Worm (Caenorhabditis elegans) whole organism, L4 larva: ENCODE results near the gene R53.4.
A peak's percentile ranks its signal among the peaks of the same experiment; 100 is the strongest.

Source experiments
- D1046.2 ChIP-seq: fragments of 200-800 bp; sonication (Bioruptor generic); IDR thresholded peaks from 2 replicates; pipeline ENCODE4 v1.3.6; 2022; ENCODE audit warnings: missing genetic modification characterization, missing compliant biosample characterization
- F26F4.8 ChIP-seq: fragments of 200-800 bp; sonication (Bioruptor generic); conservative IDR thresholded peaks from 2 replicates; pipeline ENCODE4 v1.3.6; 2022; ENCODE audit warnings: missing genetic modification characterization, missing compliant biosample characterization
- F37D6.2 ChIP-seq: sonication (generic microtip); optimal IDR thresholded peaks from 2 replicates; lab custom pipeline; 2016; ENCODE audit warnings: mild to moderate bottlenecking, missing genetic modification characterization, missing compliant biosample characterization
- Y105C5A.15 ChIP-seq: fragments of 200-800 bp; sonication (Bioruptor generic); IDR thresholded peaks from 2 replicates; pipeline ENCODE4 v1.3.6; 2022; ENCODE audit warnings: missing genetic modification characterization, missing compliant biosample characterization
- Y75B8A.6 ChIP-seq: fragments of 200-800 bp; sonication (Bioruptor generic); IDR thresholded peaks from 2 replicates; pipeline ENCODE4 v1.3.6; 2022; ENCODE audit warnings: missing genetic modification reagents, missing genetic modification characterization, missing compliant biosample characterization
- aha-1 ChIP-seq: fragments of 150-350 bp; peaks from one replicate; lab custom pipeline; 2014; ENCODE audit warnings: missing biosample characterization, missing genetic modification characterization
- aly-2 ChIP-seq: sonication (generic microtip); optimal IDR thresholded peaks from 2 replicates; lab custom pipeline; 2018; ENCODE audit warnings: missing biosample characterization, missing genetic modification characterization
- ceh-20 ChIP-seq: fragments of 200-800 bp; sonication (Bioruptor generic); IDR thresholded peaks from 2 replicates; pipeline ENCODE4 v1.3.6; 2022; ENCODE audit warnings: missing genetic modification reagents, missing genetic modification characterization, missing compliant biosample characterization
- ceh-28 ChIP-seq: fragments of 150-350 bp; optimal IDR thresholded peaks from 2 replicates; lab custom pipeline; 2014; ENCODE audit warnings: missing biosample characterization, missing genetic modification reagents, missing genetic modification characterization
- ceh-62 ChIP-seq: sonication (generic microtip); optimal IDR thresholded peaks from 2 replicates; lab custom pipeline; 2017; ENCODE audit warnings: missing biosample characterization, missing genetic modification characterization
- daf-8 ChIP-seq: fragments of 200-800 bp; sonication (Bioruptor generic); IDR thresholded peaks from 2 replicates; pipeline ENCODE4 v1.3.6; 2022; ENCODE audit warnings: missing genetic modification characterization, missing compliant biosample characterization
- dmd-6 ChIP-seq: fragments of 200-800 bp; sonication (Bioruptor generic); IDR thresholded peaks from 2 replicates; pipeline ENCODE4 v1.3.6; 2022; ENCODE audit warnings: missing genetic modification reagents, missing genetic modification characterization, missing compliant biosample characterization
- dmd-8 ChIP-seq: fragments of 200-800 bp; sonication (Bioruptor generic); IDR thresholded peaks from 2 replicates; pipeline ENCODE4 v1.3.6; 2022; ENCODE audit warnings: missing genetic modification characterization, missing compliant biosample characterization
- dve-1 ChIP-seq: sonication (generic microtip); optimal IDR thresholded peaks from 2 replicates; lab custom pipeline; 2017; ENCODE audit warnings: antibody characterized with exemption, mild to moderate bottlenecking, missing genetic modification characterization, missing compliant biosample characterization; ENCODE audit not compliant: insufficient read depth
- egl-27 ChIP-seq: sonication (generic microtip); optimal IDR thresholded peaks from 3 replicates; lab custom pipeline; 2017; ENCODE audit warnings: missing biosample characterization, missing genetic modification reagents, missing genetic modification characterization
- egl-43 ChIP-seq: fragments of 200-800 bp; sonication (Bioruptor generic); IDR thresholded peaks from 2 replicates; pipeline ENCODE4 v1.3.6; 2022; ENCODE audit warnings: missing genetic modification reagents, missing genetic modification characterization, missing compliant biosample characterization
- gei-8 ChIP-seq: fragments of 200-800 bp; sonication (Bioruptor generic); optimal IDR thresholded peaks from 2 replicates; lab custom pipeline; 2018; ENCODE audit warnings: mild to moderate bottlenecking, missing genetic modification characterization, missing compliant biosample characterization
- hlh-11 ChIP-seq: fragments of 200-800 bp; sonication (Bioruptor generic); optimal IDR thresholded peaks from 2 replicates; lab custom pipeline; 2018; ENCODE audit warnings: mild to moderate bottlenecking, missing genetic modification characterization, missing compliant biosample characterization
- hlh-30 ChIP-seq: sonication (generic microtip); optimal IDR thresholded peaks from 2 replicates; lab custom pipeline; 2017; ENCODE audit warnings: antibody characterized with exemption, mild to moderate bottlenecking, missing genetic modification characterization, missing compliant biosample characterization; ENCODE audit not compliant: insufficient read depth
- hmg-1.1 ChIP-seq: fragments of 200-800 bp; sonication (Bioruptor generic); IDR thresholded peaks from 2 replicates; pipeline ENCODE4 v1.3.6; 2022; ENCODE audit warnings: missing genetic modification reagents, missing genetic modification characterization, missing compliant biosample characterization
- lim-7 ChIP-seq: fragments of 200-800 bp; sonication (Bioruptor generic); IDR thresholded peaks from 2 replicates; pipeline ENCODE4 v1.3.6; 2022; ENCODE audit warnings: missing genetic modification characterization, missing compliant biosample characterization
- lin-39 ChIP-seq: fragments of 150-350 bp; optimal IDR thresholded peaks from 2 replicates; lab custom pipeline; 2014; ENCODE audit warnings: missing biosample characterization, missing genetic modification reagents, missing genetic modification characterization
- mdl-1 ChIP-seq, 2 experiments: fragments of 150-350 bp in 1 of 2; sonication (generic microtip) in 1 of 2; optimal IDR thresholded peaks; 2 replicates each; lab custom pipeline; 2014 to 2017; ENCODE audit warnings: missing biosample characterization in 2 of 2, missing genetic modification characterization in 2 of 2
- mep-1 ChIP-seq: fragments of 150-350 bp; sonication (generic microtip); optimal IDR thresholded peaks from 3 replicates; lab custom pipeline; 2014; ENCODE audit warnings: missing biosample characterization, missing genetic modification characterization
- mxl-3 ChIP-seq: fragments of 200-800 bp; sonication (Bioruptor generic); optimal IDR thresholded peaks from 2 replicates; lab custom pipeline; 2018; ENCODE audit warnings: mild to moderate bottlenecking, missing genetic modification characterization, missing compliant biosample characterization
- nhr-11 ChIP-seq: fragments of 150-350 bp; optimal IDR thresholded peaks from 2 replicates; lab custom pipeline; 2014; ENCODE audit warnings: missing biosample characterization, missing genetic modification characterization
- nhr-237 ChIP-seq: sonication (generic microtip); optimal IDR thresholded peaks from 2 replicates; lab custom pipeline; 2017; ENCODE audit warnings: missing biosample characterization, missing genetic modification characterization
- nhr-25 ChIP-seq: sonication (generic microtip); optimal IDR thresholded peaks from 2 replicates; lab custom pipeline; 2017; ENCODE audit warnings: missing genetic modification characterization, mild to moderate bottlenecking, missing compliant biosample characterization, antibody characterized with exemption, moderate library complexity, borderline replicate concordance; ENCODE audit not compliant: insufficient read depth
- nhr-28 ChIP-seq: fragments of 150-350 bp; optimal IDR thresholded peaks from 2 replicates; lab custom pipeline; 2014; ENCODE audit warnings: missing biosample characterization, missing genetic modification characterization
- nhr-48 ChIP-seq: sonication (generic microtip); optimal IDR thresholded peaks from 2 replicates; lab custom pipeline; 2016; ENCODE audit warnings: mild to moderate bottlenecking, missing genetic modification characterization, missing compliant biosample characterization
- nhr-76 ChIP-seq: fragments of 150-350 bp; optimal IDR thresholded peaks from 2 replicates; lab custom pipeline; 2014; ENCODE audit warnings: missing biosample characterization, missing genetic modification characterization
- php-3 ChIP-seq: fragments of 200-800 bp; sonication (Bioruptor generic); IDR thresholded peaks from 2 replicates; pipeline ENCODE4 v1.3.6; 2022; ENCODE audit warnings: missing genetic modification reagents, missing genetic modification characterization, missing compliant biosample characterization
- rbr-2 ChIP-seq: sonication (generic microtip); optimal IDR thresholded peaks from 2 replicates; lab custom pipeline; 2016; ENCODE audit warnings: missing genotype, missing genetic modification characterization, missing compliant biosample characterization
- set-16 ChIP-seq: fragments of 200-800 bp; sonication (Bioruptor generic); IDR thresholded peaks from 2 replicates; pipeline ENCODE4 v1.3.6; 2022; ENCODE audit warnings: missing genetic modification reagents, missing genetic modification characterization, missing compliant biosample characterization
- skn-1 ChIP-seq: fragments of 150-350 bp; optimal IDR thresholded peaks from 2 replicates; lab custom pipeline; 2014; ENCODE audit warnings: missing biosample characterization, missing genetic modification characterization
- snpc-1.2 ChIP-seq: fragments of 200-800 bp; sonication (Bioruptor generic); IDR thresholded peaks from 2 replicates; pipeline ENCODE4 v1.3.6; 2022; ENCODE audit warnings: missing genetic modification reagents, missing genetic modification characterization, missing compliant biosample characterization
- spr-3 ChIP-seq: fragments of 200-800 bp; sonication (Bioruptor generic); optimal IDR thresholded peaks from 2 replicates; lab custom pipeline; 2018; ENCODE audit warnings: mild to moderate bottlenecking, missing genetic modification characterization, missing compliant biosample characterization
- tra-1 ChIP-seq: fragments of 200-800 bp; sonication (Bioruptor generic); IDR thresholded peaks from 2 replicates; pipeline ENCODE4 v1.3.6; 2022; ENCODE audit warnings: missing genetic modification reagents, missing genetic modification characterization, missing compliant biosample characterization
- unc-62 ChIP-seq, 3 experiments: fragments of 150-350 bp in 1 of 3; sonication (generic microtip); optimal IDR thresholded peaks in 2 of 3; peaks in 1 of 3; 1 replicate in 1 of 3; 2 replicates in 2 of 3; lab custom pipeline; 2014 to 2017; ENCODE audit warnings: missing biosample characterization in 3 of 3, missing genetic modification characterization in 3 of 3, missing genetic modification reagents in 3 of 3, missing genotype in 1 of 3
- zip-11 ChIP-seq: fragments of 200-800 bp; sonication (Bioruptor generic); IDR thresholded peaks from 2 replicates; pipeline ENCODE4 v1.3.6; 2022; ENCODE audit warnings: missing genetic modification characterization, missing compliant biosample characterization
- zip-2 ChIP-seq: fragments of 150-350 bp; optimal IDR thresholded peaks from 2 replicates; lab custom pipeline; 2014; ENCODE audit warnings: missing biosample characterization, missing genetic modification characterization
- ztf-11 ChIP-seq: fragments of 150-350 bp; optimal IDR thresholded peaks from 2 replicates; lab custom pipeline; 2014; ENCODE audit warnings: missing biosample characterization, missing genetic modification characterization

R53.4 gene

ce11 chrII:9967999-9968706 is at the start of gene R53.4, which contains the start of gene psf-1 (continued):
- no peak for TF ChIP-seq set-16 (GFP tag; lab: Robert Waterston, UW)
- no peak for TF ChIP-seq zip-11
- no peak for TF ChIP-seq lin-39
- no peak for TF ChIP-seq daf-8

- TF ChIP-seq hlh-30 (tag; lab: Kevin White, UChicago): peak; percentile 20
- TF ChIP-seq aly-2 (tag; lab: Kevin White, UChicago): no peak
- peak; percentile 54 for TF ChIP-seq aha-1 (tag; lab: Kevin White, UChicago)
- no peak for TF ChIP-seq php-3 (GFP tag; lab: Robert Waterston, UW)
- no peak for TF ChIP-seq ztf-11 (tag; lab: Kevin White, UChicago)
- no peak for TF ChIP-seq F37D6.2 (tag; lab: Kevin White, UChicago)
- 0 out of 2 replicates have a peak, but pooled peaks have one; percentile 25 for TF ChIP-seq tra-1 (GFP tag; lab: Robert Waterston, UW)
- peak; percentile 24; the same call in 1 of the 2 replicates for TF ChIP-seq dmd-6
- TF ChIP-seq mxl-3 (GFP tag; lab: Kevin White, UChicago): peak; percentile 15
- no peak for TF ChIP-seq Y75B8A.6 (GFP tag; lab: Robert Waterston, UW)
- TF ChIP-seq unc-62 (GFP tag; optimal IDR thresholded peaks at IDR 0.05 in 1 of 2; lab: Kevin White, UChicago): peak in 1 of 2 experiments; percentile 71
- TF ChIP-seq unc-62 (tag; optimal IDR thresholded peaks at IDR 0.05; lab: Kevin White, UChicago): no peak
These were observed 49.7 kb upstream of the R53.4 start for ce11 chrII:10017528-10017927.

ce11 chrII:10016013-10016412 is 48.2 kb upstream of the R53.4 start, which contains the start of gene lec-2:
Gene lec-2 (minus strand): TSS chrII:10016183.
- TF ChIP-seq dve-1 (tag; lab: Kevin White, UChicago) (peak; percentile 10), unc-62 (GFP tag; optimal IDR thresholded peaks at IDR 0.05 in 1 of 2; lab: Kevin White, UChicago) (no peak), unc-62 (tag; optimal IDR thresholded peaks at IDR 0.05; lab: Kevin White, UChicago) (no peak), snpc-1.2 (GFP tag; lab: Robert Waterston, UW) (no peak), dmd-6 (peak; percentile 56), php-3 (GFP tag; lab: Robert Waterston, UW) (0 out of 2 replicates have a peak, but pooled peaks have one; percentile 22), egl-27 (tag; lab: Kevin White, UChicago) (peak; percentile 15), aha-1 (tag; lab: Kevin White, UChicago) (peak; percentile 84), ceh-20 (GFP tag; lab: Robert Waterston, UW) (0 out of 2 replicates have a peak, but pooled peaks have one; percentile 34), F26F4.8 (no peak), Y75B8A.6 (GFP tag; lab: Robert Waterston, UW) (no peak), rbr-2 (tag; lab: Kevin White, UChicago) (peak; percentile 51), nhr-76 (tag; lab: Kevin White, UChicago) (no peak), lim-7 (no peak), mxl-3 (GFP tag; lab: Kevin White, UChicago) (peak; percentile 91), ztf-11 (tag; lab: Kevin White, UChicago) (no peak), dmd-8 (GFP tag; lab: Robert Waterston, UW) (0 out of 2 replicates have a peak, but pooled peaks have one; percentile 21), set-16 (GFP tag; lab: Robert Waterston, UW) (peak; percentile 63), spr-3 (GFP tag; lab: Kevin White, UChicago) (peak; percentile 7), D1046.2 (GFP tag; lab: Robert Waterston, UW) (0 out of 2 replicates have a peak, but pooled peaks have one; percentile 14), aly-2 (tag; lab: Kevin White, UChicago) (no peak), hlh-11 (tag; lab: Kevin White, UChicago) (peak; percentile 55), egl-43 (GFP tag; lab: Robert Waterston, UW) (peak; percentile 54; the same call in 1 of the 2 replicates), ceh-28 (tag; lab: Kevin White, UChicago) (no peak), Y105C5A.15 (GFP tag; lab: Robert Waterston, UW) (no peak), ceh-62 (no peak), hlh-30 (tag; lab: Kevin White, UChicago) (peak; percentile 55), skn-1 (tag; lab: Kevin White, UChicago) (no peak), zip-2 (no peak), nhr-25 (tag; lab: Kevin White, UChicago) (no peak), gei-8 (GFP tag; lab: Kevin White, UChicago) (peak; percentile 65), tra-1 (GFP tag; lab: Robert Waterston, UW) (0 out of 2 replicates have a peak, but pooled peaks have one; percentile 43), nhr-48 (tag; lab: Kevin White, UChicago) (peak; percentile 41), mep-1 (tag; lab: Kevin White, UChicago) (peak; percentile 11), nhr-11 (peak; percentile 65), mdl-1 (tag; optimal IDR thresholded peaks at IDR 0.05; lab: Kevin White, UChicago) (peak; percentile 29 to 80), nhr-237 (tag; lab: Kevin White, UChicago) (no peak), hmg-1.1 (GFP tag; lab: Robert Waterston, UW) (peak; percentile 77), nhr-28 (peak; percentile 42)
